Fruit fly (Drosophila melanogaster): ENCODE data around the gene Acph-1.

DNA sequence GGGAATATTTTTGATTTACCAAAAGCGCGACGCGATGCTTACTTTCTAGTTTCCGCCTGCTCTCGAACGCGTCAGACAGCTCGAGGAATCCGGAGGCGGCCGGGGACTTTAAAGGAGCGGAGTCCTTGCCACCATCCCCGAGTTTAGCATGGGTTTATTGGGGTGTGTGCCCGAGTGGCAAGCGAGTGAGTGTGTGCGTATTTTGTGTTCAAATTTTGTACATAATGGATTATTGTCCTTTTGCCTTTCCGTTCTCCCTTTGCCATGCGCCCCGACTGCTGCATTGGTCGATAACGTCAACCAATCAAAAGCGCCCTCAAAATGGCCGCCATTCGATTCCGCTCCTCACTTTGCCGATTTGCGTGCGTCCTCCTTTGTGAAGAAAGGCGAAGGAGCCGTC lies 36.9 kb upstream of the Acph-1 start:
- TF ChIP-seq EcR (GFP tag; optimal IDR thresholded peaks at IDR 0.05) = no peak
- no peak for TF ChIP-seq pan (optimal IDR thresholded peaks at IDR 0.05)
- no peak for TF ChIP-seq Dll (optimal IDR thresholded peaks at IDR 0.05)
- no peak for TF ChIP-seq psq (optimal IDR thresholded peaks at IDR 0.05)
- TF ChIP-seq usp (GFP tag; optimal IDR thresholded peaks at IDR 0.05) = no peak
- TF ChIP-seq CG8478 (optimal IDR thresholded peaks at IDR 0.05) = no peak
